Fruit fly (Drosophila melanogaster) whole organism, embryonic: ENCODE measurements around the gene CG3032.

Experiments used
- Atf3 ChIP-seq: fragments of 200-800 bp; sonication (Bioruptor generic); optimal IDR thresholded peaks from 3 replicates; lab custom pipeline; 2016; ENCODE audit warnings: missing biosample characterization, missing genetic modification characterization
- Awh ChIP-seq: fragments of 200-800 bp; sonication (Bioruptor generic); IDR thresholded peaks from 2 replicates; pipeline ENCODE4, ENCODE4 v1.3.6; 2022; ENCODE audit warnings: missing biosample characterization, missing genetic modification characterization
- Bteb2 ChIP-seq: fragments of 200-800 bp; sonication (Bioruptor generic); optimal IDR thresholded peaks from 2 replicates; lab custom pipeline; 2016; ENCODE audit warnings: missing biosample characterization, missing genetic modification characterization
- CG10209 ChIP-seq: fragments of 200-800 bp; sonication (Bioruptor generic); optimal IDR thresholded peaks from 3 replicates; lab custom pipeline; 2017; ENCODE audit warnings: missing biosample characterization, mild to moderate bottlenecking, missing genetic modification characterization, missing genetic modification reagents
- CG1024 ChIP-seq: fragments of 200-800 bp; sonication (Bioruptor generic); IDR thresholded peaks from 2 replicates; pipeline ENCODE4 v1.3.6; 2022; ENCODE audit warnings: missing biosample characterization, missing genetic modification characterization
- CG10431 ChIP-seq: fragments of 200-800 bp; sonication (Bioruptor generic); optimal IDR thresholded peaks from 3 replicates; lab custom pipeline; 2018; ENCODE audit warnings: missing biosample characterization, mild to moderate bottlenecking, missing genetic modification characterization
- CG12769 ChIP-seq: fragments of 200-800 bp; sonication (Bioruptor generic); optimal IDR thresholded peaks from 2 replicates; lab custom pipeline; 2019; ENCODE audit warnings: missing biosample characterization, mild to moderate bottlenecking, missing genetic modification characterization, moderate library complexity
- CG13123 ChIP-seq: fragments of 200-800 bp; sonication (Bioruptor generic); optimal IDR thresholded peaks from 2 replicates; lab custom pipeline; 2016; ENCODE audit warnings: missing biosample characterization, missing genetic modification characterization
- CG13894 ChIP-seq: fragments of 200-800 bp; sonication (Bioruptor generic); optimal IDR thresholded peaks from 3 replicates; lab custom pipeline; 2018; ENCODE audit warnings: missing biosample characterization, mild to moderate bottlenecking, missing genetic modification characterization, moderate library complexity
- CG14050 ChIP-seq: fragments of 200-800 bp; sonication (Bioruptor generic); IDR thresholded peaks from 3 replicates; pipeline ENCODE4 v1.3.6; 2022; ENCODE audit warnings: missing biosample characterization, missing genetic modification characterization
- CG14710 ChIP-seq: fragments of 200-800 bp; sonication (Bioruptor generic); optimal IDR thresholded peaks from 3 replicates; lab custom pipeline; 2019; ENCODE audit warnings: missing biosample characterization, mild to moderate bottlenecking, missing genetic modification characterization, moderate library complexity
- CG15011 ChIP-seq: fragments of 200-800 bp; sonication (Bioruptor generic); optimal IDR thresholded peaks from 3 replicates; lab custom pipeline; 2018; ENCODE audit warnings: missing biosample characterization, mild to moderate bottlenecking, missing genetic modification characterization
- CG1603 ChIP-seq: fragments of 200-800 bp; sonication (Bioruptor generic); optimal IDR thresholded peaks from 2 replicates; lab custom pipeline; 2019; ENCODE audit warnings: missing biosample characterization, mild to moderate bottlenecking, missing genetic modification characterization, moderate library complexity
- CG16813 ChIP-seq: fragments of 200-800 bp; sonication (Bioruptor generic); IDR thresholded peaks from 3 replicates; pipeline ENCODE4 v1.3.6; 2022; ENCODE audit warnings: missing biosample characterization, missing genetic modification characterization; ENCODE audit not compliant: partially characterized antibody
- CG17912 ChIP-seq: fragments of 200-800 bp; sonication (Bioruptor generic); optimal IDR thresholded peaks from 2 replicates; lab custom pipeline; 2018; ENCODE audit warnings: missing biosample characterization, mild to moderate bottlenecking, missing genetic modification characterization
- CG2116 ChIP-seq: fragments of 200-800 bp; sonication (Bioruptor generic); optimal IDR thresholded peaks from 3 replicates; lab custom pipeline; 2018; ENCODE audit warnings: missing biosample characterization, mild to moderate bottlenecking, missing genetic modification characterization
- CG34224 ChIP-seq: fragments of 200-800 bp; sonication (Bioruptor generic); IDR thresholded peaks from 3 replicates; pipeline ENCODE4 v1.3.6; 2022; ENCODE audit warnings: missing biosample characterization, missing genetic modification characterization; ENCODE audit not compliant: partially characterized antibody
- CG4282 ChIP-seq: fragments of 200-800 bp; sonication (Bioruptor generic); optimal IDR thresholded peaks from 2 replicates; lab custom pipeline; 2016; ENCODE audit warnings: missing biosample characterization, missing genetic modification characterization
- CG4360 ChIP-seq: fragments of 200-800 bp; sonication (Bioruptor generic); IDR thresholded peaks from 2 replicates; pipeline ENCODE4 v1.3.6; 2022; ENCODE audit warnings: missing biosample characterization, missing genetic modification characterization
- CG8924 ChIP-seq: fragments of 200-800 bp; optimal IDR thresholded peaks from 3 replicates; lab custom pipeline; 2019; ENCODE audit warnings: missing biosample characterization, mild to moderate bottlenecking, missing genetic modification characterization, moderate library complexity
- CG9437 ChIP-seq: fragments of 200-800 bp; sonication (Bioruptor generic); optimal IDR thresholded peaks from 2 replicates; lab custom pipeline; 2018; ENCODE audit warnings: missing biosample characterization, mild to moderate bottlenecking, missing genetic modification characterization
- Doc2 ChIP-seq: fragments of 200-800 bp; sonication (Bioruptor generic); IDR thresholded peaks from 2 replicates; pipeline ENCODE4 v1.3.6; 2022; ENCODE audit warnings: missing biosample characterization, missing genetic modification characterization
- Ets97D ChIP-seq: fragments of 200-800 bp; sonication (Bioruptor generic); optimal IDR thresholded peaks from 3 replicates; lab custom pipeline; 2016; ENCODE audit warnings: missing biosample characterization, missing genetic modification characterization
- H2.0 ChIP-seq: fragments of 200-800 bp; sonication (Bioruptor generic); IDR thresholded peaks from 2 replicates; pipeline ENCODE4 v1.3.6; 2022; ENCODE audit warnings: missing biosample characterization, missing genetic modification characterization
- HHEX ChIP-seq: fragments of 200-800 bp; sonication (Bioruptor generic); optimal IDR thresholded peaks from 3 replicates; lab custom pipeline; 2017; ENCODE audit warnings: missing biosample characterization, mild to moderate bottlenecking, missing genetic modification characterization, missing genetic modification reagents
- Max ChIP-seq: fragments of 200-800 bp; sonication (Bioruptor generic); optimal IDR thresholded peaks from 2 replicates; lab custom pipeline; 2016; ENCODE audit warnings: missing biosample characterization, mild to moderate bottlenecking, missing genetic modification characterization
- NC2α ChIP-seq: fragments of 200-800 bp; sonication (Bioruptor generic); optimal IDR thresholded peaks from 2 replicates; lab custom pipeline; 2016; ENCODE audit warnings: missing biosample characterization, missing genetic modification characterization
- Pdp1 ChIP-seq, 2 experiments: fragments of 200-800 bp; sonication (Bioruptor generic); optimal IDR thresholded peaks; 3 replicates each; lab custom pipeline; 2016; ENCODE audit warnings: missing biosample characterization in 2 of 2, missing genetic modification characterization in 2 of 2, mild to moderate bottlenecking in 1 of 2, moderate library complexity in 1 of 2
- Spps ChIP-seq: fragments of 200-800 bp; sonication (Bioruptor generic); optimal IDR thresholded peaks from 2 replicates; lab custom pipeline; 2018; ENCODE audit warnings: missing biosample characterization, mild to moderate bottlenecking, missing genetic modification characterization
- Sry-β ChIP-seq: fragments of 200-800 bp; sonication (Bioruptor generic); optimal IDR thresholded peaks from 2 replicates; lab custom pipeline; 2018; ENCODE audit warnings: missing biosample characterization, mild to moderate bottlenecking, missing genetic modification characterization, moderate library complexity
- Ssrp ChIP-seq: fragments of 200-800 bp; sonication (Bioruptor generic); optimal IDR thresholded peaks from 2 replicates; lab custom pipeline; 2018; ENCODE audit warnings: missing biosample characterization, mild to moderate bottlenecking, missing genetic modification characterization, moderate library complexity
- Trl ChIP-seq, 3 experiments: fragments of >200 bp in 2 of 3; fragments of 200-800 bp in 1 of 3; sonication (Bioruptor generic) in 1 of 3; optimal IDR thresholded peaks; 2 replicates in 1 of 3; 3 replicates in 2 of 3; lab custom pipeline; 2016 to 2017; ENCODE audit warnings: missing biosample characterization in 1 of 3, missing genetic modification characterization in 1 of 3
- da ChIP-seq: fragments of 200-800 bp; sonication (Bioruptor generic); optimal IDR thresholded peaks from 2 replicates; lab custom pipeline; 2016; ENCODE audit warnings: missing biosample characterization, missing genetic modification characterization
- dimm ChIP-seq: fragments of 200-800 bp; sonication (Bioruptor generic); IDR thresholded peaks from 2 replicates; pipeline ENCODE4 v1.3.6; 2022; ENCODE audit warnings: missing biosample characterization, missing genetic modification characterization
- dm ChIP-seq: fragments of 200-800 bp; sonication (Bioruptor generic); optimal IDR thresholded peaks from 3 replicates; lab custom pipeline; 2016; ENCODE audit warnings: missing biosample characterization, missing genetic modification characterization
- dysf ChIP-seq: fragments of 200-800 bp; sonication (Bioruptor generic); IDR thresholded peaks from 3 replicates; pipeline ENCODE4 v1.3.6; 2022; ENCODE audit warnings: missing biosample characterization, missing genetic modification characterization
- fd102C ChIP-seq: fragments of 200-800 bp; sonication (Bioruptor generic); optimal IDR thresholded peaks from 2 replicates; lab custom pipeline; 2018; ENCODE audit warnings: missing biosample characterization, mild to moderate bottlenecking, missing genetic modification characterization, moderate library complexity
- fd64A ChIP-seq: fragments of 200-800 bp; sonication (Bioruptor generic); optimal IDR thresholded peaks from 3 replicates; lab custom pipeline; 2018; ENCODE audit warnings: missing biosample characterization, mild to moderate bottlenecking, missing genetic modification characterization
- ham ChIP-seq: fragments of 200-800 bp; sonication (Bioruptor generic); IDR thresholded peaks from 2 replicates; pipeline ENCODE4 v1.3.6; 2022; ENCODE audit warnings: missing biosample characterization, missing genetic modification characterization
- inv ChIP-seq: fragments of 200-800 bp; sonication (Bioruptor generic); IDR thresholded peaks from 2 replicates; pipeline ENCODE4 v1.3.6; 2022; ENCODE audit warnings: missing biosample characterization, missing genetic modification characterization; ENCODE audit not compliant: partially characterized antibody
- jumu ChIP-seq: fragments of 200-800 bp; sonication (Bioruptor generic); optimal IDR thresholded peaks from 3 replicates; lab custom pipeline; 2016; ENCODE audit warnings: missing biosample characterization, missing genetic modification characterization
- lov ChIP-seq, 2 experiments: fragments of 200-800 bp in 1 of 2; fragments of >200 bp in 1 of 2; sonication (Bioruptor generic) in 1 of 2; IDR thresholded peaks in 1 of 2; optimal IDR thresholded peaks in 1 of 2; 2 replicates in 1 of 2; 3 replicates in 1 of 2; pipeline versions ENCODE4 v1.3.6 to Lab custom; 2017 to 2022; ENCODE audit warnings: missing biosample characterization in 1 of 2, missing genetic modification characterization in 1 of 2
- mam ChIP-seq: fragments of 200-800 bp; sonication (Bioruptor generic); optimal IDR thresholded peaks from 3 replicates; lab custom pipeline; 2016; ENCODE audit warnings: missing biosample characterization, missing genetic modification characterization
- nerfin-2 ChIP-seq: fragments of 200-800 bp; sonication (Bioruptor generic); IDR thresholded peaks from 2 replicates; pipeline ENCODE4 v1.3.6; 2022; ENCODE audit warnings: missing biosample characterization, missing genetic modification characterization; ENCODE audit not compliant: partially characterized antibody
- nom ChIP-seq: fragments of 200-800 bp; sonication (Bioruptor generic); optimal IDR thresholded peaks from 2 replicates; lab custom pipeline; 2017; ENCODE audit warnings: missing biosample characterization, missing genetic modification characterization, mild to moderate bottlenecking, moderate library complexity, missing genetic modification reagents
- otp ChIP-seq: fragments of 200-800 bp; sonication (Bioruptor generic); IDR thresholded peaks from 3 replicates; pipeline ENCODE4, ENCODE4 v1.3.6; 2022; ENCODE audit warnings: missing biosample characterization, missing genetic modification characterization
- pb ChIP-seq: fragments of 200-800 bp; sonication (Bioruptor generic); optimal IDR thresholded peaks from 3 replicates; lab custom pipeline; 2016; ENCODE audit warnings: missing biosample characterization, missing genetic modification characterization
- shn ChIP-seq: fragments of 200-800 bp; sonication (Bioruptor generic); optimal IDR thresholded peaks from 3 replicates; lab custom pipeline; 2016; ENCODE audit warnings: missing biosample characterization, missing genetic modification characterization
- twi ChIP-seq: fragments of 200-800 bp; optimal IDR thresholded peaks from 2 replicates; lab custom pipeline; 2019; ENCODE audit warnings: missing biosample characterization, mild to moderate bottlenecking, missing genetic modification characterization, moderate library complexity
- vvl ChIP-seq: fragments of 200-800 bp; sonication (Bioruptor generic); IDR thresholded peaks from 2 replicates; pipeline ENCODE4 v1.3.6; 2022; ENCODE audit warnings: missing biosample characterization, missing genetic modification characterization
- yki ChIP-seq: fragments of >200 bp; optimal IDR thresholded peaks from 3 replicates; lab custom pipeline; 2018

CG3032 gene

DNA sequence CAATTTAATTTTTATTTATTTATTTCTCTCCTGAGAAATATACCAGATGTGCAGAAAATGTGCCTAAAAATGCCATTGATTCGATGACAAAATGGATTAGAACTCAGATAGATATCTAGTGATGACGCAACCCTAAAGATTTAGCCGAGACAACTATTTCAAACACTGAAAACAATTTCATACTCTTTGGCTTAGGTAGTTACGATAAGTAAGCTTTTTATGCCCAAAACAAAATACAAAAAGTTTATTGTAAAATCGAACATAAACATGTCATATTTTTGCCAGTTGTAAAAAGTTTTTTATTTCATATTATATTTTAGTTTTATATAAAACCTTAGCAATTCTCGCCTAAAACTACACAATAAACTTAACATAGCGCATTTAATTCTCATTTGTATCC, 40.3 kb downstream of the CG3032 start, which contains the start of gene CG3040 (continued):
- TF ChIP-seq yki (lab: Kevin White, UChicago) (no peak), CG12769 (peak; percentile 41), mam (GFP tag; lab: Kevin White, UChicago) (peak; percentile 54), Atf3 (GFP tag; lab: Kevin White, UChicago) (no peak), CG17912 (GFP tag; lab: Kevin White, UChicago) (no peak), CG10431 (GFP tag; lab: Kevin White, UChicago) (no peak), Ets97D (GFP tag; lab: Kevin White, UChicago) (peak; percentile 59), CG15011 (GFP tag; lab: Kevin White, UChicago) (no peak), CG34224 (GFP tag; lab: Robert Waterston, UW) (no peak), CG2116 (GFP tag; lab: Kevin White, UChicago) (peak; percentile 13), CG1024 (no peak), inv (no peak), Pdp1 (GFP tag; optimal IDR thresholded peaks at IDR 0.05; lab: Kevin White, UChicago) (peak in 1 of 2 experiments; percentile 96), CG16813 (GFP tag; lab: Robert Waterston, UW) (no peak), Doc2 (GFP tag; lab: Robert Waterston, UW) (no peak), Sry-β (GFP tag; lab: Kevin White, UChicago) (no peak), twi (peak; percentile 47), pb (GFP tag; lab: Kevin White, UChicago) (no peak), CG10209 (GFP tag; lab: Kevin White, UChicago) (no peak), vvl (GFP tag; lab: Robert Waterston, UW) (peak; percentile 63), CG1603 (tag; lab: Kevin White, UChicago) (peak; percentile 59), ham (GFP tag; lab: Robert Waterston, UW) (no peak), CG13894 (peak; percentile 62), Trl (optimal IDR thresholded peaks at IDR 0.05; lab: Kevin White, UChicago) (no peak), Trl (GFP tag; optimal IDR thresholded peaks at IDR 0.05; lab: Kevin White, UChicago) (no peak), H2.0 (GFP tag; lab: Robert Waterston, UW) (peak; percentile 42; the same call in 1 of the 2 replicates), shn (GFP tag; lab: Kevin White, UChicago) (no peak), Spps (tag; lab: Kevin White, UChicago) (no peak), Awh (GFP tag; lab: Robert Waterston, UW) (no peak), otp (GFP tag; lab: Robert Waterston, UW) (no peak), da (GFP tag; lab: Kevin White, UChicago) (no peak), fd102C (GFP tag; lab: Kevin White, UChicago) (no peak), lov (optimal IDR thresholded peaks at IDR 0.05; lab: Kevin White, UChicago) (no peak), lov (GFP tag; IDR thresholded peaks at IDR 0.05; lab: Robert Waterston, UW) (no peak), nom (GFP tag; lab: Kevin White, UChicago) (peak; percentile 9), CG8924 (peak; percentile 42), Max (no peak), CG4360 (GFP tag; lab: Robert Waterston, UW) (no peak), NC2α (no peak), fd64A (GFP tag; lab: Kevin White, UChicago) (no peak), dysf (GFP tag; lab: Robert Waterston, UW) (peak; percentile 28; the same call in 1 of the 3 replicates), CG13123 (GFP tag; lab: Kevin White, UChicago) (no peak), dimm (GFP tag; lab: Robert Waterston, UW) (no peak), nerfin-2 (GFP tag; lab: Robert Waterston, UW) (no peak), CG4282 (GFP tag; lab: Kevin White, UChicago) (no peak), HHEX (GFP tag; lab: Kevin White, UChicago) (no peak), Ssrp (tag; lab: Kevin White, UChicago) (peak; percentile 44), CG14710 (peak; percentile 59), CG14050 (GFP tag; lab: Robert Waterston, UW) (no peak), dm (GFP tag; lab: Kevin White, UChicago) (no peak), jumu (no peak), Bteb2 (GFP tag; lab: Kevin White, UChicago) (no peak), CG9437 (no peak)
